Worm (Caenorhabditis elegans): ENCODE measurements around the gene str-247.

Gene str-247

ce11 chrV:3945053-3945452 is 8.8 kb upstream of the str-247 start, which contains the start of gene cyp-35B3:
Gene cyp-35B3, plus strand, starts transcription at chrV:3945353.
- no peak for TF ChIP-seq efl-3 (GFP tag; optimal IDR thresholded peaks at IDR 0.05)
- no peak for TF ChIP-seq aly-2 (tag; optimal IDR thresholded peaks at IDR 0.05)
- no peak for TF ChIP-seq isw-1 (GFP tag; IDR thresholded peaks at IDR 0.05)
- TF ChIP-seq nhr-28 (tag; optimal IDR thresholded peaks at IDR 0.05) = no peak
- no peak for TF ChIP-seq hpl-2 (GFP tag; optimal IDR thresholded peaks at IDR 0.05)
- TF ChIP-seq lin-13 (GFP tag; optimal IDR thresholded peaks at IDR 0.05) = no peak
- no peak for TF ChIP-seq efl-1 (optimal IDR thresholded peaks at IDR 0.05)
- no peak for TF ChIP-seq efl-1 (GFP tag; optimal IDR thresholded peaks at IDR 0.05 in 1 of 2)
- no peak for TF ChIP-seq grh-1 (GFP tag; IDR thresholded peaks at IDR 0.05)
- TF ChIP-seq nhr-47 (tag; optimal IDR thresholded peaks at IDR 0.05) = no peak
- TF ChIP-seq vab-15 (tag; optimal IDR thresholded peaks at IDR 0.05) = no peak
- TF ChIP-seq ceh-82 (tag; optimal IDR thresholded peaks at IDR 0.05) = no peak
- TF ChIP-seq hlh-4 (tag; optimal IDR thresholded peaks at IDR 0.05) = no peak
- TF ChIP-seq ceh-88 (GFP tag; IDR thresholded peaks at IDR 0.05) = no peak
- no peak for TF ChIP-seq pqm-1 (tag; optimal IDR thresholded peaks at IDR 0.05)
- no peak for TF ChIP-seq sptf-1 (tag; optimal IDR thresholded peaks at IDR 0.05)
- TF ChIP-seq jun-1 (tag; optimal IDR thresholded peaks at IDR 0.05) = no peak
- TF ChIP-seq snu-23 (GFP tag; optimal IDR thresholded peaks at IDR 0.05) = no peak

ce11 chrV:3949723-3950122 is 4.1 kb upstream of the str-247 start, which contains the start of gene dach-1:
Gene dach-1, plus strand, starts transcription at chrV:3950023.
- TF ChIP-seq zip-4 (GFP tag; optimal IDR thresholded peaks at IDR 0.05) = no peak
- no peak for TF ChIP-seq nhr-237 (tag; optimal IDR thresholded peaks at IDR 0.05)
- TF ChIP-seq lsy-2 (tag; optimal IDR thresholded peaks at IDR 0.05) = no peak
- no peak for TF ChIP-seq nhr-85 (tag)
- TF ChIP-seq unc-86 (tag; optimal IDR thresholded peaks at IDR 0.05) = no peak
- TF ChIP-seq unc-98 (GFP tag; IDR thresholded peaks at IDR 0.05) = no peak
- no peak for TF ChIP-seq C04F5.9 (tag; optimal IDR thresholded peaks at IDR 0.05)
- no peak for TF ChIP-seq F16B12.6 (tag; optimal IDR thresholded peaks at IDR 0.05)

ce11 chrV:3957608-3958007 is 3.8 kb downstream of the str-247 start, which contains the start of gene cyp-34A5:
Gene cyp-34A5, minus strand, starts transcription at chrV:3957708.
- no peak for TF ChIP-seq dsc-1 (tag; optimal IDR thresholded peaks at IDR 0.05)
- TF ChIP-seq ces-1 (GFP tag; optimal IDR thresholded peaks at IDR 0.05) = no peak
- no peak for TF ChIP-seq pqm-1 (tag; optimal IDR thresholded peaks at IDR 0.05)
- TF ChIP-seq fkh-10 (GFP tag; optimal IDR thresholded peaks at IDR 0.05) = no peak
- no peak for TF ChIP-seq alr-1 (tag; optimal IDR thresholded peaks at IDR 0.05; ENCODE audit: borderline replicate concordance)
- TF ChIP-seq nhr-20 (tag; optimal IDR thresholded peaks at IDR 0.05) = peak; percentile 30
- no peak for TF ChIP-seq dpl-1 (GFP tag; optimal IDR thresholded peaks at IDR 0.05)

ce11 chrV:3961235-3961634 is 7.4 kb downstream of the str-247 start, which contains the start of gene cyp-34A6:
Gene cyp-34A6, minus strand, starts transcription at chrV:3961335.
- TF ChIP-seq lin-35 (GFP tag; optimal IDR thresholded peaks at IDR 0.05) = no peak

ce11 chrV:3963715-3964114 is 9.9 kb downstream of the str-247 start, which contains the start of gene cyp-34A7:
Gene cyp-34A7, minus strand, starts transcription at chrV:3963815.
- TF ChIP-seq lin-13 (GFP tag; optimal IDR thresholded peaks at IDR 0.05) (no peak), egl-13 (tag; optimal IDR thresholded peaks at IDR 0.05) (no peak), nhr-71 (tag; optimal IDR thresholded peaks at IDR 0.05) (no peak), lin-14 (GFP tag; optimal IDR thresholded peaks at IDR 0.05) (no peak), hlh-4 (tag; optimal IDR thresholded peaks at IDR 0.05) (no peak), nhr-85 (tag) (no peak), egl-27 (tag; optimal IDR thresholded peaks at IDR 0.05) (no peak), lin-35 (GFP tag; optimal IDR thresholded peaks at IDR 0.05) (no peak), ets-5 (GFP tag; IDR thresholded peaks at IDR 0.05) (no peak), pqm-1 (tag; optimal IDR thresholded peaks at IDR 0.05) (no peak), dsc-1 (tag; optimal IDR thresholded peaks at IDR 0.05) (no peak), unc-62 (GFP tag; optimal IDR thresholded peaks at IDR 0.05) (no peak), C34B4.2 (tag; optimal IDR thresholded peaks at IDR 0.05) (no peak), mab-9 (GFP tag; IDR thresholded peaks at IDR 0.05) (no peak), ztf-11 (tag; optimal IDR thresholded peaks at IDR 0.05) (no peak)

Measured in whole organism, L1 larva.